Worm (Caenorhabditis elegans) whole organism, L1 larva: ENCODE data around the gene F58D2.2.

Source experiments
- C16A3.4 ChIP-seq: fragments of 150-350 bp; optimal IDR thresholded peaks from 2 replicates; lab custom pipeline; 2014; ENCODE audit warnings: missing biosample characterization, missing genetic modification characterization
- F16B12.6 ChIP-seq: fragments of 150-350 bp; optimal IDR thresholded peaks from 2 replicates; lab custom pipeline; 2014; ENCODE audit warnings: missing biosample characterization, missing genetic modification characterization
- Y116A8C.19 ChIP-seq: sonication (generic microtip); optimal IDR thresholded peaks from 2 replicates; lab custom pipeline; 2016; ENCODE audit warnings: missing compliant biosample characterization, missing genetic modification characterization, borderline replicate concordance
- ama-1 ChIP-seq: fragments of 150-350 bp; optimal IDR thresholded peaks from 2 replicates; lab custom pipeline; 2014
- blmp-1 ChIP-seq: fragments of 150-350 bp; optimal IDR thresholded peaks from 2 replicates; lab custom pipeline; 2014; ENCODE audit warnings: missing biosample characterization, missing genetic modification characterization
- ceh-8 ChIP-seq: fragments of 200-800 bp; sonication (Bioruptor generic); optimal IDR thresholded peaks from 2 replicates; lab custom pipeline; 2018; ENCODE audit warnings: mild to moderate bottlenecking, missing genetic modification characterization, moderate library complexity, missing compliant biosample characterization
- ceh-82 ChIP-seq, 3 experiments: fragments of 150-350 bp in 1 of 3; sonication (generic microtip) in 2 of 3; optimal IDR thresholded peaks; 2 replicates each; lab custom pipeline; 2014 to 2017; ENCODE audit warnings: missing biosample characterization in 3 of 3, missing genetic modification characterization in 3 of 3
- ceh-88 ChIP-seq: fragments of 200-800 bp; sonication (Bioruptor generic); IDR thresholded peaks from 2 replicates; pipeline ENCODE4 v1.3.6; 2022; ENCODE audit warnings: missing genetic modification characterization, missing compliant biosample characterization
- ceh-90 ChIP-seq: sonication (generic microtip); optimal IDR thresholded peaks from 2 replicates; lab custom pipeline; 2016; ENCODE audit warnings: missing genetic modification characterization, missing compliant biosample characterization
- dpl-1 ChIP-seq, 3 experiments: fragments of 150-350 bp in 2 of 3; sonication (generic microtip) in 1 of 3; optimal IDR thresholded peaks; 2 replicates each; lab custom pipeline; 2014 to 2017; ENCODE audit warnings: missing biosample characterization in 3 of 3, missing genetic modification characterization in 3 of 3, missing genetic modification reagents in 3 of 3
- dsc-1 ChIP-seq: sonication (generic microtip); optimal IDR thresholded peaks from 2 replicates; lab custom pipeline; 2016; ENCODE audit warnings: mild to moderate bottlenecking, missing genetic modification characterization, missing compliant biosample characterization
- efl-1 ChIP-seq, 4 experiments: fragments of 150-350 bp; optimal IDR thresholded peaks in 3 of 4; peaks in 1 of 4; 1 replicate in 1 of 4; 2 replicates in 3 of 4; lab custom pipeline; 2014; ENCODE audit warnings: missing biosample characterization in 2 of 4, missing genetic modification characterization in 2 of 4, missing genetic modification reagents in 2 of 4
- efl-3 ChIP-seq: fragments of 200-800 bp; sonication (Bioruptor generic); optimal IDR thresholded peaks from 2 replicates; lab custom pipeline; 2018; ENCODE audit warnings: mild to moderate bottlenecking, missing genetic modification characterization, missing compliant biosample characterization
- egl-13 ChIP-seq: sonication (generic microtip); optimal IDR thresholded peaks from 2 replicates; lab custom pipeline; 2016; ENCODE audit warnings: missing genotype, missing genetic modification reagents, missing genetic modification characterization, missing compliant biosample characterization
- elt-2 ChIP-seq: sonication (generic microtip); optimal IDR thresholded peaks from 2 replicates; lab custom pipeline; 2016; ENCODE audit warnings: missing genetic modification characterization, mild to moderate bottlenecking, inconsistent platforms, missing compliant biosample characterization, missing genetic modification reagents
- elt-3 ChIP-seq, 6 experiments: fragments of 150-350 bp in 1 of 6; sonication (generic microtip); optimal IDR thresholded peaks; 2 replicates each; lab custom pipeline; 2017 to 2018; ENCODE audit warnings: missing biosample characterization in 6 of 6, missing genetic modification characterization in 6 of 6, inconsistent platforms in 1 of 6
- fkh-10 ChIP-seq: sonication (generic microtip); optimal IDR thresholded peaks from 2 replicates; lab custom pipeline; 2017; ENCODE audit warnings: missing biosample characterization, missing genetic modification reagents, missing genetic modification characterization
- fkh-4 ChIP-seq: sonication (generic microtip); optimal IDR thresholded peaks from 2 replicates; lab custom pipeline; 2016; ENCODE audit warnings: missing compliant biosample characterization, missing genetic modification characterization, borderline replicate concordance
- fkh-8 ChIP-seq: sonication (generic microtip); optimal IDR thresholded peaks from 2 replicates; lab custom pipeline; 2016; ENCODE audit warnings: mild to moderate bottlenecking, missing genetic modification characterization, missing compliant biosample characterization
- grh-1 ChIP-seq: fragments of 200-800 bp; sonication (Bioruptor generic); IDR thresholded peaks from 2 replicates; pipeline ENCODE4 v1.3.6; 2022; ENCODE audit warnings: missing genetic modification reagents, missing genetic modification characterization, missing compliant biosample characterization
- isw-1 ChIP-seq: fragments of 200-800 bp; sonication (Bioruptor generic); IDR thresholded peaks from 2 replicates; pipeline ENCODE4 v1.3.6; 2022; ENCODE audit warnings: missing genetic modification characterization, missing compliant biosample characterization
- lin-15B ChIP-seq: fragments of 150-350 bp; sonication (generic microtip); optimal IDR thresholded peaks from 3 replicates; lab custom pipeline; 2014; ENCODE audit warnings: missing biosample characterization, missing genetic modification characterization
- lin-35 ChIP-seq, 2 experiments: fragments of 150-350 bp; optimal IDR thresholded peaks; 2 replicates each; lab custom pipeline; 2014; ENCODE audit warnings: missing biosample characterization in 2 of 2, missing genetic modification characterization in 2 of 2, missing genetic modification reagents in 2 of 2
- lsy-2 ChIP-seq, 2 experiments: fragments of 150-350 bp; optimal IDR thresholded peaks; 2 replicates each; lab custom pipeline; 2014; ENCODE audit warnings: missing biosample characterization in 2 of 2, missing genetic modification characterization in 2 of 2
- mab-9 ChIP-seq: fragments of 200-800 bp; sonication (Bioruptor generic); IDR thresholded peaks from 2 replicates; pipeline ENCODE4 v1.3.6; 2022; ENCODE audit warnings: missing genetic modification reagents, missing genetic modification characterization, missing compliant biosample characterization
- mef-2 ChIP-seq: fragments of 150-350 bp; optimal IDR thresholded peaks from 2 replicates; lab custom pipeline; 2014; ENCODE audit warnings: missing biosample characterization, missing genetic modification characterization
- mep-1 ChIP-seq: fragments of 150-350 bp; optimal IDR thresholded peaks from 2 replicates; lab custom pipeline; 2014; ENCODE audit warnings: missing biosample characterization, missing genetic modification characterization
- nhr-19 ChIP-seq: fragments of 200-800 bp; sonication (Bioruptor generic); conservative IDR thresholded peaks from 2 replicates; pipeline ENCODE4 v1.3.6; 2022; ENCODE audit warnings: missing genetic modification characterization, missing compliant biosample characterization
- nhr-237 ChIP-seq: fragments of 150-350 bp; optimal IDR thresholded peaks from 2 replicates; lab custom pipeline; 2014; ENCODE audit warnings: missing biosample characterization, missing genetic modification characterization
- nhr-28 ChIP-seq: fragments of 150-350 bp; optimal IDR thresholded peaks from 2 replicates; lab custom pipeline; 2014; ENCODE audit warnings: missing biosample characterization, missing genetic modification characterization
- nhr-47 ChIP-seq: sonication (generic microtip); optimal IDR thresholded peaks from 2 replicates; lab custom pipeline; 2016; ENCODE audit warnings: mild to moderate bottlenecking, missing genetic modification characterization, moderate library complexity, missing compliant biosample characterization
- nhr-71 ChIP-seq: sonication (generic microtip); optimal IDR thresholded peaks from 2 replicates; lab custom pipeline; 2016; ENCODE audit warnings: mild to moderate bottlenecking, missing genetic modification characterization, moderate library complexity, missing compliant biosample characterization
- nhr-77 ChIP-seq: fragments of 150-350 bp; optimal IDR thresholded peaks from 2 replicates; lab custom pipeline; 2014; ENCODE audit warnings: missing biosample characterization, missing genetic modification characterization
- pax-3 ChIP-seq: fragments of 200-800 bp; sonication (Bioruptor generic); optimal IDR thresholded peaks from 2 replicates; lab custom pipeline; 2018; ENCODE audit warnings: mild to moderate bottlenecking, missing genetic modification characterization, moderate library complexity, missing compliant biosample characterization
- rnt-1 ChIP-seq: sonication (generic microtip); optimal IDR thresholded peaks from 2 replicates; lab custom pipeline; 2016; ENCODE audit warnings: mild to moderate bottlenecking, missing genetic modification characterization, moderate library complexity, missing compliant biosample characterization
- skn-1 ChIP-seq: fragments of 150-350 bp; optimal IDR thresholded peaks from 2 replicates; lab custom pipeline; 2014; ENCODE audit warnings: missing biosample characterization, missing genetic modification characterization
- snpc-4 ChIP-seq: fragments of 150-350 bp; optimal IDR thresholded peaks from 2 replicates; lab custom pipeline; 2014; ENCODE audit warnings: missing biosample characterization, missing genetic modification characterization
- snu-23 ChIP-seq: sonication (generic microtip); optimal IDR thresholded peaks from 2 replicates; lab custom pipeline; 2016; ENCODE audit warnings: missing genetic modification characterization, missing compliant biosample characterization
- sptf-1 ChIP-seq: fragments of 150-350 bp; optimal IDR thresholded peaks from 2 replicates; lab custom pipeline; 2014; ENCODE audit warnings: missing biosample characterization, missing genetic modification characterization
- swsn-7 ChIP-seq: sonication (generic microtip); optimal IDR thresholded peaks from 2 replicates; lab custom pipeline; 2016; ENCODE audit warnings: missing genetic modification characterization, missing compliant biosample characterization
- tbx-2 ChIP-seq: sonication (generic microtip); optimal IDR thresholded peaks from 2 replicates; lab custom pipeline; 2016; ENCODE audit warnings: missing genetic modification characterization, missing compliant biosample characterization
- unc-62 ChIP-seq: fragments of 150-350 bp; optimal IDR thresholded peaks from 2 replicates; lab custom pipeline; 2014; ENCODE audit warnings: missing biosample characterization, missing genetic modification reagents, missing genetic modification characterization
- vab-15 ChIP-seq: sonication (generic microtip); optimal IDR thresholded peaks from 2 replicates; lab custom pipeline; 2017; ENCODE audit warnings: missing genotype, mild to moderate bottlenecking, missing genetic modification characterization, missing compliant biosample characterization
- zip-4 ChIP-seq: fragments of 200-800 bp; sonication (Bioruptor generic); optimal IDR thresholded peaks from 2 replicates; lab custom pipeline; 2018; ENCODE audit warnings: mild to moderate bottlenecking, missing genetic modification characterization, moderate library complexity, missing compliant biosample characterization
- ztf-11 ChIP-seq, 2 experiments: sonication (generic microtip); optimal IDR thresholded peaks; 2 replicates each; lab custom pipeline; 2016 to 2017; ENCODE audit warnings: missing genetic modification characterization in 2 of 2, missing biosample characterization in 1 of 2, missing compliant biosample characterization in 1 of 2
- ztf-4 ChIP-seq: fragments of 150-350 bp; optimal IDR thresholded peaks from 2 replicates; lab custom pipeline; 2014; ENCODE audit warnings: missing biosample characterization, missing genetic modification characterization

Gene F58D2.2

DNA sequence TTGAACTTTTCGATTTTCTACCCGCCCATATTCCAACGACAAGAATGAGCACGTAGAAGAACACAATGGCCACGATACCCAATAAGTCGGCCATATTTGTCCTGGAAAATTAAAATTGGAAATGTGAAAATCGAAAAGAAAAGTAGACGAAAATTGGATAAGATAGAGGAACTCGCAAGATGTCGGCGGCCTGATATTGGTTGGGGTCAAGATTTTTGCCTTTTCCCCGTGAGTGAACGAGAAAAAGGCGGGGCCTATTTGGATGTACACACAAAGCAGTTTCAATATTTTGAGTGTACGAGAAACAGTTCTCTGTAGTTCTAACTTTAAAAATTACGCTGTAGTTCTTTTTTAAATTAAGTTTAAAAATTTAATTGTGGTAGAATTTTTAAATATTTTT, 24.9 kb downstream of the F58D2.2 start, which contains the start of gene cho-1:
Gene cho-1, minus strand, starts transcription at position 101 of the 400 bp plus-strand sequence.
- TF ChIP-seq nhr-28 (tag; lab: Kevin White, UChicago) (no peak), ztf-11 (tag; optimal IDR thresholded peaks at IDR 0.05; lab: Kevin White, UChicago) (no peak), mab-9 (GFP tag; lab: Robert Waterston, UW) (no peak), lin-35 (GFP tag; optimal IDR thresholded peaks at IDR 0.05; lab: Kevin White, UChicago) (no peak), efl-3 (GFP tag; lab: Kevin White, UChicago) (no peak), pax-3 (tag; lab: Kevin White, UChicago) (no peak), rnt-1 (no peak), nhr-47 (tag; lab: Kevin White, UChicago) (no peak), sptf-1 (tag; lab: Kevin White, UChicago) (no peak), fkh-10 (no peak), ceh-8 (GFP tag; lab: Kevin White, UChicago) (no peak), fkh-8 (no peak), nhr-19 (GFP tag; lab: Robert Waterston, UW) (no peak), ceh-88 (GFP tag; lab: Robert Waterston, UW) (no peak), blmp-1 (tag; lab: Kevin White, UChicago) (no peak), unc-62 (GFP tag; lab: Kevin White, UChicago) (no peak), fkh-4 (tag; lab: Kevin White, UChicago) (no peak)

DNA sequence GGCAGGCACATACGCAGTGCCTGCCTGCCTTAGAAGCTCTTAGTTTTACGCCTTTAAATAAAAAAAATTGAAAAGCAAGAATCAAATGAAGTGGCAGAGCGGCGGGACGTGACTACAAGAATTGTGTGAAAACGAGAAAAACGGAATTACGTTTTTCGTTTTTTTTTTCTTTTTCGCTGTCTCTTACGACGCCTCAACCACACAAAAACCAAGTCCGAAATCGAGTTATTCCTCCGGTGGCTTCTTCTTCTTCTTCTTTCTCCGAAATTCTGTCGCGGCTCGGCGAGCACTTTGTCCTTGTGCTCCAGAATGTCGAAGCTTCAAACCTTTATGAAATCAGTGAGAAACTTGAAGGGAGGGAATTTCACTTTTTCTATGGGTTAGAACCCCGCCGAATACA, 31.0 kb downstream of the F58D2.2 start:
- TF ChIP-seq mab-9 (GFP tag; lab: Robert Waterston, UW) (no peak), fkh-10 (peak; percentile 72), ztf-4 (tag; lab: Kevin White, UChicago) (no peak)

DNA sequence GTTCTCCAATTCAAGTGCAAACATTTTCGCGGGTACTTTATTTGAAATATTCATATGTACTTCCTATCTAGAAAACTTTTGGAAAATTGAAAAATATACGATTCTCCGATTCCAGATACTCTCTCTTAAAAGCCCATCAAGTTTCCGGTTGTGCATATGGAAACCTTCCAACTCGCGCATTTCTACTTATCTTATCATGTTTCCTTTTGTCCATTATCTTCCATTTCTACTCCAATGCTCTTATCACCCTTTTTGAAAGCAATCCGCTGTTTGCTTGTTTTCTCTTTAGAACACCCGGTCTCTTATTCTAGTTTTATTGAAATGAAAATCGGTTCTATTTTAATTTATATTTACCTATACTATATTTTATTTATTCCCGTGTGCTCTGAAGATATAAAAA, 32.1 kb downstream of the F58D2.2 start, which contains the start of gene C48D1.5:
Gene C48D1.5, plus strand, starts transcription at position 301 of the 400 bp plus-strand sequence.
- TF ChIP-seq isw-1 (GFP tag; lab: Robert Waterston, UW) (no peak), elt-2 (tag; lab: Kevin White, UChicago) (peak; percentile 33)

DNA sequence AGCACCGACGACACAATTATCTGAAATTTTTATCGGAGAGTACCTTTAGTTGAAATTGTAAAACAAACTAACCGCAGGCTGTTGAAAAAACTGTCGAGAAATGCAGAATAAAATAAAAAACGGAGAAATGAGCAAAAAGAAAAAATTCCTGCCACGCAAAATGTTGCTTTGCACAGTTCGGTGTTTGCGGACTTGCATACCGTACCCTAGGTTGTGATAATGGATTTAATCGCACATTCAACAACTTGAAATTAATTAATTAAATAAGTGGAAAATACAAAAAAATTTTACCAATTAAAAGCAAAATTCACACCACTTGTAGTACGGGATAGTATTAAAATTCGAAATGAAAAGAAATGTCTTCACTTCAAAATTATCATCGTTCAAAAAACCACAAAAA, 41.8 kb downstream of the F58D2.2 start:
- no peak for TF ChIP-seq ceh-88 (GFP tag; lab: Robert Waterston, UW)
- no peak for TF ChIP-seq mef-2 (tag; lab: Kevin White, UChicago)
- no peak for TF ChIP-seq dsc-1
- peak; percentile 11 for TF ChIP-seq swsn-7 (tag; lab: Kevin White, UChicago)
- TF ChIP-seq efl-1 (optimal IDR thresholded peaks at IDR 0.05; lab: Kevin White, UChicago): peak; percentile 51 to 59
- peak; percentile 65 to 82 for TF ChIP-seq efl-1 (GFP tag; optimal IDR thresholded peaks at IDR 0.05 in 1 of 2; lab: Kevin White, UChicago)
- no peak for TF ChIP-seq tbx-2 (tag; lab: Kevin White, UChicago)
- no peak for TF ChIP-seq egl-13 (tag; lab: Kevin White, UChicago)
- TF ChIP-seq skn-1 (tag; lab: Kevin White, UChicago): peak; percentile 6
- peak; percentile 55 for TF ChIP-seq snu-23 (GFP tag; lab: Kevin White, UChicago)
- no peak for TF ChIP-seq ama-1
- no peak for TF ChIP-seq elt-3 (tag; optimal IDR thresholded peaks at IDR 0.05; lab: Kevin White, UChicago)
- TF ChIP-seq vab-15 (tag; lab: Kevin White, UChicago): no peak
- no peak for TF ChIP-seq Y116A8C.19
- peak; percentile 39 for TF ChIP-seq lin-15B (tag; lab: Kevin White, UChicago)
- no peak for TF ChIP-seq zip-4 (GFP tag; lab: Kevin White, UChicago)
- peak; percentile 95 to 99 for TF ChIP-seq lsy-2 (tag; optimal IDR thresholded peaks at IDR 0.05; lab: Kevin White, UChicago)
- TF ChIP-seq mep-1 (tag; lab: Kevin White, UChicago): peak; percentile 63
- TF ChIP-seq F16B12.6 (tag; lab: Kevin White, UChicago): peak; percentile 94
- TF ChIP-seq ceh-90 (tag; lab: Kevin White, UChicago): no peak
- no peak for TF ChIP-seq grh-1 (GFP tag; lab: Robert Waterston, UW)
- peak; percentile 34 for TF ChIP-seq fkh-8
- peak; percentile 15 to 68 (median 40) for TF ChIP-seq dpl-1 (GFP tag; optimal IDR thresholded peaks at IDR 0.05; lab: Kevin White, UChicago)
- TF ChIP-seq nhr-71 (tag; lab: Kevin White, UChicago): peak; percentile 35
- no peak for TF ChIP-seq snpc-4 (tag; lab: Kevin White, UChicago)
- no peak for TF ChIP-seq fkh-4 (tag; lab: Kevin White, UChicago)
- no peak for TF ChIP-seq nhr-77
- TF ChIP-seq nhr-237: no peak
- TF ChIP-seq isw-1 (GFP tag; lab: Robert Waterston, UW): no peak
- TF ChIP-seq lin-35 (GFP tag; optimal IDR thresholded peaks at IDR 0.05; lab: Kevin White, UChicago): peak; percentile 51 to 77
- peak; percentile 68 for TF ChIP-seq C16A3.4 (tag; lab: Kevin White, UChicago)
- peak in 1 of 3 experiments; percentile 37 for TF ChIP-seq ceh-82 (tag; optimal IDR thresholded peaks at IDR 0.05; lab: Kevin White, UChicago)
- peak; percentile 63 for TF ChIP-seq blmp-1 (tag; lab: Kevin White, UChicago)
